Worm (Caenorhabditis elegans): Measurements from ENCODE around the gene C50B6.7.

- TF ChIP-seq ama-1 (optimal IDR thresholded peaks at IDR 0.05) (no peak), lin-35 (GFP tag; optimal IDR thresholded peaks at IDR 0.05) (peak in 1 of 2 experiments; percentile 30), mdl-1 (tag; optimal IDR thresholded peaks at IDR 0.05) (no peak), lin-39 (tag; optimal IDR thresholded peaks at IDR 0.05) (no peak), unc-130 (tag; optimal IDR thresholded peaks at IDR 0.05) (no peak)
These were observed 33.0 kb upstream of the C50B6.7 start, which contains the start of gene F32H5.1 for ce11 chrV:13357652-13358281.
